Fruit fly (Drosophila melanogaster) whole organism, prepupa: Measurements from ENCODE around the gene Trim9.

ENCODE experiments used
- CG10631 ChIP-seq: fragments of 200-800 bp; sonication (Bioruptor generic); optimal IDR thresholded peaks from 2 replicates; lab custom pipeline; 2016; ENCODE audit warnings: missing biosample characterization, missing genetic modification characterization
- CG10669 ChIP-seq: fragments of 200-800 bp; sonication (Bioruptor generic); optimal IDR thresholded peaks from 3 replicates; lab custom pipeline; 2018; ENCODE audit warnings: missing biosample characterization, mild to moderate bottlenecking, missing genetic modification characterization, moderate library complexity
- CG11294 ChIP-seq: fragments of 200-800 bp; sonication (Bioruptor generic); IDR thresholded peaks from 2 replicates; pipeline ENCODE4 v1.3.6; 2022; ENCODE audit warnings: missing biosample characterization, missing genetic modification characterization
- CG11762 ChIP-seq: fragments of 200-800 bp; sonication (Bioruptor generic); optimal IDR thresholded peaks from 3 replicates; lab custom pipeline; 2016; ENCODE audit warnings: missing biosample characterization, missing genetic modification characterization; ENCODE audit not compliant: insufficient read depth
- CG11902 ChIP-seq: fragments of 200-800 bp; sonication (Bioruptor generic); optimal IDR thresholded peaks from 3 replicates; lab custom pipeline; 2016; ENCODE audit warnings: missing biosample characterization, missing genetic modification characterization
- CG15336 ChIP-seq: fragments of 200-800 bp; sonication (Bioruptor generic); IDR thresholded peaks from 2 replicates; pipeline ENCODE4 v1.3.6; 2022; ENCODE audit warnings: missing biosample characterization, missing genetic modification characterization
- CG1621 ChIP-seq: fragments of 200-800 bp; sonication (Bioruptor generic); optimal IDR thresholded peaks from 3 replicates; lab custom pipeline; 2018; ENCODE audit warnings: missing biosample characterization, mild to moderate bottlenecking, missing genetic modification characterization
- CG3032 ChIP-seq: fragments of 200-800 bp; optimal IDR thresholded peaks from 2 replicates; lab custom pipeline; 2019; ENCODE audit warnings: missing biosample characterization, mild to moderate bottlenecking, missing genetic modification characterization, moderate library complexity
- CG32006 ChIP-seq: fragments of 200-800 bp; sonication (Bioruptor generic); optimal IDR thresholded peaks from 3 replicates; lab custom pipeline; 2017; ENCODE audit warnings: missing biosample characterization, mild to moderate bottlenecking, missing genetic modification characterization
- CG3919 ChIP-seq: fragments of 200-800 bp; sonication (Bioruptor generic); optimal IDR thresholded peaks from 3 replicates; lab custom pipeline; 2016; ENCODE audit warnings: missing biosample characterization, missing genetic modification characterization
- CG6163 ChIP-seq: fragments of 200-800 bp; sonication (Bioruptor generic); IDR thresholded peaks from 3 replicates; pipeline ENCODE4 v1.3.6; 2022; ENCODE audit warnings: missing biosample characterization, missing genetic modification characterization
- CG6276 ChIP-seq: fragments of 200-800 bp; sonication (Bioruptor generic); optimal IDR thresholded peaks from 2 replicates; lab custom pipeline; 2017; ENCODE audit warnings: missing biosample characterization, mild to moderate bottlenecking, missing genetic modification characterization
- CG6792 ChIP-seq: fragments of 200-800 bp; sonication (Bioruptor generic); optimal IDR thresholded peaks from 3 replicates; lab custom pipeline; 2016; ENCODE audit warnings: missing biosample characterization, missing genetic modification characterization
- CG6808 ChIP-seq: fragments of 200-800 bp; sonication (Bioruptor generic); optimal IDR thresholded peaks from 3 replicates; lab custom pipeline; 2017; ENCODE audit warnings: missing biosample characterization, missing genetic modification characterization, mild to moderate bottlenecking, moderate library complexity, missing genetic modification reagents
- CG8119 ChIP-seq: fragments of 200-800 bp; sonication (Bioruptor generic); IDR thresholded peaks from 3 replicates; pipeline ENCODE4 v1.3.6; 2022; ENCODE audit warnings: missing biosample characterization, missing genetic modification characterization
- CG8319 ChIP-seq: fragments of 200-800 bp; sonication (Bioruptor generic); optimal IDR thresholded peaks from 3 replicates; lab custom pipeline; 2016; ENCODE audit warnings: missing biosample characterization, missing genetic modification characterization
- CG8632 ChIP-seq: fragments of 200-800 bp; sonication (Bioruptor generic); optimal IDR thresholded peaks from 3 replicates; lab custom pipeline; 2016; ENCODE audit warnings: missing biosample characterization, missing genetic modification characterization
- Eip78C ChIP-seq: fragments of 200-800 bp; sonication (Bioruptor generic); peaks from one replicate; lab custom pipeline; 2016; ENCODE audit warnings: missing biosample characterization, missing genetic modification characterization
- Eip93F ChIP-seq: fragments of 200-800 bp; sonication (Bioruptor generic); optimal IDR thresholded peaks from 2 replicates; lab custom pipeline; 2016; ENCODE audit warnings: missing biosample characterization, mild to moderate bottlenecking, missing genetic modification characterization
- Gug ChIP-seq: fragments of 200-800 bp; sonication (Bioruptor generic); IDR thresholded peaks from 2 replicates; pipeline ENCODE4 v1.3.6; 2022; ENCODE audit warnings: missing biosample characterization, missing genetic modification characterization
- Hr38 ChIP-seq: sonication (Bioruptor generic); optimal IDR thresholded peaks from 2 replicates; lab custom pipeline; 2016; ENCODE audit warnings: missing biosample characterization, missing genetic modification characterization
- Hr39 ChIP-seq: fragments of 200-800 bp; sonication (Bioruptor generic); optimal IDR thresholded peaks from 2 replicates; lab custom pipeline; 2016; ENCODE audit warnings: missing biosample characterization, missing genetic modification characterization
- Met ChIP-seq: fragments of 200-800 bp; sonication (Bioruptor generic); optimal IDR thresholded peaks from 3 replicates; lab custom pipeline; 2016; ENCODE audit warnings: missing biosample characterization, missing genetic modification characterization
- OdsH ChIP-seq: fragments of 200-800 bp; sonication (Bioruptor generic); optimal IDR thresholded peaks from 3 replicates; lab custom pipeline; 2016; ENCODE audit warnings: missing biosample characterization, missing genetic modification characterization
- Smox ChIP-seq: fragments of 200-800 bp; sonication (Bioruptor generic); optimal IDR thresholded peaks from 3 replicates; lab custom pipeline; 2016; ENCODE audit warnings: missing biosample characterization, missing genetic modification characterization
- Sox102F ChIP-seq: fragments of 200-800 bp; sonication (Bioruptor generic); optimal IDR thresholded peaks from 2 replicates; lab custom pipeline; 2016; ENCODE audit warnings: missing biosample characterization, mild to moderate bottlenecking, missing genetic modification characterization
- Sox14 ChIP-seq: fragments of 200-800 bp; sonication (Bioruptor generic); optimal IDR thresholded peaks from 3 replicates; lab custom pipeline; 2016; ENCODE audit warnings: missing biosample characterization, missing genetic modification characterization
- Sox15 ChIP-seq: fragments of 200-800 bp; sonication (Bioruptor generic); optimal IDR thresholded peaks from 3 replicates; lab custom pipeline; 2016; ENCODE audit warnings: missing biosample characterization, missing genetic modification characterization
- achi ChIP-seq: fragments of 200-800 bp; sonication (Bioruptor generic); optimal IDR thresholded peaks from 3 replicates; lab custom pipeline; 2016; ENCODE audit warnings: missing biosample characterization, missing genetic modification characterization
- acj6 ChIP-seq: fragments of 200-800 bp; sonication (Bioruptor generic); optimal IDR thresholded peaks from 3 replicates; lab custom pipeline; 2016; ENCODE audit warnings: missing biosample characterization, missing genetic modification characterization
- cyc ChIP-seq: fragments of 200-800 bp; sonication (Bioruptor generic); optimal IDR thresholded peaks from 3 replicates; lab custom pipeline; 2016; ENCODE audit warnings: missing biosample characterization, missing genetic modification characterization
- dac ChIP-seq: fragments of 200-800 bp; sonication (Bioruptor generic); optimal IDR thresholded peaks from 2 replicates; lab custom pipeline; 2017; ENCODE audit warnings: missing biosample characterization, mild to moderate bottlenecking, missing genetic modification characterization
- dsx ChIP-seq: fragments of 200-800 bp; optimal IDR thresholded peaks from 3 replicates; lab custom pipeline; 2019; ENCODE audit warnings: missing biosample characterization, mild to moderate bottlenecking, missing genetic modification characterization, moderate library complexity; ENCODE audit not compliant: poor library complexity, severe bottlenecking
- esn ChIP-seq: fragments of 200-800 bp; sonication (Bioruptor generic); optimal IDR thresholded peaks from 2 replicates; lab custom pipeline; 2016; ENCODE audit warnings: missing biosample characterization, mild to moderate bottlenecking, missing genetic modification characterization, moderate library complexity
- lz ChIP-seq: fragments of 200-800 bp; sonication (Bioruptor generic); optimal IDR thresholded peaks from 3 replicates; lab custom pipeline; 2016; ENCODE audit warnings: missing biosample characterization, missing genetic modification characterization
- pdm3 ChIP-seq: fragments of 200-800 bp; sonication (Bioruptor generic); optimal IDR thresholded peaks from 3 replicates; lab custom pipeline; 2016; ENCODE audit warnings: missing biosample characterization, missing genetic modification characterization
- salr ChIP-seq, 2 experiments: fragments of 200-800 bp; sonication (Bioruptor generic); optimal IDR thresholded peaks; 3 replicates each; lab custom pipeline; 2016 to 2018; ENCODE audit warnings: missing biosample characterization in 2 of 2, missing genetic modification characterization in 2 of 2, mild to moderate bottlenecking in 1 of 2
- svp ChIP-seq: fragments of 200-800 bp; sonication (Bioruptor generic); peaks from one replicate; lab custom pipeline; 2016; ENCODE audit warnings: missing biosample characterization, missing genetic modification characterization
- topi ChIP-seq: fragments of 200-800 bp; sonication (Bioruptor generic); optimal IDR thresholded peaks from 3 replicates; lab custom pipeline; 2016; ENCODE audit warnings: missing biosample characterization, missing genetic modification characterization
- vri ChIP-seq: fragments of 200-800 bp; sonication (Bioruptor generic); optimal IDR thresholded peaks from 3 replicates; lab custom pipeline; 2016; ENCODE audit warnings: missing biosample characterization, mild to moderate bottlenecking, missing genetic modification characterization

Trim9 gene

dm6 chr2L:10651313-10651712, 106.6 kb downstream of the Trim9 start, which contains the start of gene dbf:
dbf (plus strand) TSS chr2L:10651613.
- TF ChIP-seq CG6163 (GFP tag; lab: Robert Waterston, UW), result no peak
- no peak for TF ChIP-seq Gug
- no peak for TF ChIP-seq acj6 (GFP tag; lab: Kevin White, UChicago)
- TF ChIP-seq CG6808 (GFP tag; lab: Kevin White, UChicago), result no peak
- TF ChIP-seq CG11902 (GFP tag; lab: Kevin White, UChicago), result no peak
- no peak for TF ChIP-seq topi (GFP tag; lab: Kevin White, UChicago)
- no peak for TF ChIP-seq achi
- no peak for TF ChIP-seq CG6792
- TF ChIP-seq Hr38 (GFP tag; lab: Kevin White, UChicago), result no peak
- TF ChIP-seq Sox14, result no peak
- TF ChIP-seq CG8319 (GFP tag; lab: Kevin White, UChicago), result no peak
- no peak for TF ChIP-seq CG6276
- TF ChIP-seq CG11294, result no peak
- TF ChIP-seq Eip78C (GFP tag; lab: Kevin White, UChicago), result no peak
- no peak for TF ChIP-seq OdsH

DNA sequence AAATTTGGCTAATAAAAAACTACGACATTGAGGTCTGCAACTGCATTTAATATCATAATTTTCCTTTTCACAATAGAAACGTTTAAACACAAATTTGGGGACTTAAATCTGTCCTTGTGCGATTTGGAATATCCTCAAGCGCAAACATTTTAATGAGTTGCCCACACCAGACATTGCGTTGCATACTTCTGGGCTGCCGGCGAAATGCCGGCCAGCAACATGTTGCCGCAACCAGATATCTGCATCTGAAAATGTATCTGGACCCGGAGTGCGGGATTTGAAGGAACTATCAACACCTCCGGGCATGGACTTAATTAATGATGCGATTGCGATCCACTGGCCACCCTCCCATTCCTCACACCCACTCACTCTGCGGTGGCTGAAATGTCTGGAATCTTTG, 109.8 kb downstream of the Trim9 start:
- TF ChIP-seq cyc (GFP tag; lab: Kevin White, UChicago) (no peak), CG32006 (no peak), CG6792 (no peak), CG3032 (tag; lab: Kevin White, UChicago) (no peak), CG15336 (GFP tag; lab: Robert Waterston, UW) (no peak), Eip93F (GFP tag; lab: Kevin White, UChicago) (no peak), CG6163 (GFP tag; lab: Robert Waterston, UW) (no peak), CG10669 (GFP tag; lab: Kevin White, UChicago) (no peak), achi (no peak), CG11762 (GFP tag; lab: Kevin White, UChicago) (no peak), topi (GFP tag; lab: Kevin White, UChicago) (no peak), Sox15 (GFP tag; lab: Kevin White, UChicago) (no peak), acj6 (GFP tag; lab: Kevin White, UChicago) (no peak), Smox (no peak), dac (GFP tag; lab: Kevin White, UChicago) (no peak), pdm3 (GFP tag; lab: Kevin White, UChicago) (no peak), Sox14 (no peak), lz (GFP tag; lab: Kevin White, UChicago) (no peak)

dm6 chr2L:10657981-10658380, 113.3 kb downstream of the Trim9 start, which contains the start of gene CG45690:
CG45690 (plus strand) TSS chr2L:10658281.
- no peak for TF ChIP-seq pdm3 (GFP tag; lab: Kevin White, UChicago)
- TF ChIP-seq Hr38 (GFP tag; lab: Kevin White, UChicago), result no peak
- TF ChIP-seq topi (GFP tag; lab: Kevin White, UChicago), result no peak
- no peak for TF ChIP-seq vri (GFP tag; lab: Kevin White, UChicago)
- no peak for TF ChIP-seq CG3919 (GFP tag; lab: Kevin White, UChicago)
- TF ChIP-seq OdsH, result no peak
- no peak for TF ChIP-seq CG32006
- no peak for TF ChIP-seq Sox15 (GFP tag; lab: Kevin White, UChicago)
- no peak for TF ChIP-seq CG6808 (GFP tag; lab: Kevin White, UChicago)
- no peak for TF ChIP-seq CG15336 (GFP tag; lab: Robert Waterston, UW)

- TF ChIP-seq Eip93F (GFP tag; lab: Kevin White, UChicago), result no peak
- no peak for TF ChIP-seq Hr39
- TF ChIP-seq CG32006, result peak; percentile 94
- TF ChIP-seq CG10631 (GFP tag; lab: Kevin White, UChicago), result peak; percentile 77
- TF ChIP-seq Gug, result peak; percentile 85
- peak; percentile 96 for TF ChIP-seq CG8119 (GFP tag; lab: Robert Waterston, UW)
- peak; percentile 76 for TF ChIP-seq CG3919 (GFP tag; lab: Kevin White, UChicago)
- TF ChIP-seq svp (GFP tag; lab: Kevin White, UChicago), result peak; percentile 40
- TF ChIP-seq CG11762 (GFP tag; lab: Kevin White, UChicago), result peak; percentile 42
- TF ChIP-seq CG11294, result peak; percentile 70
- TF ChIP-seq CG8319 (GFP tag; lab: Kevin White, UChicago), result no peak
- peak; percentile 47 for TF ChIP-seq CG10669 (GFP tag; lab: Kevin White, UChicago)
- TF ChIP-seq pdm3 (GFP tag; lab: Kevin White, UChicago), result peak; percentile 61
- TF ChIP-seq acj6 (GFP tag; lab: Kevin White, UChicago), result peak; percentile 69
- TF ChIP-seq Eip78C (GFP tag; lab: Kevin White, UChicago), result peak; percentile 88
- TF ChIP-seq CG6276, result peak; percentile 91
- TF ChIP-seq esn (GFP tag; lab: Kevin White, UChicago), result peak; percentile 2
- TF ChIP-seq CG8632 (GFP tag; lab: Kevin White, UChicago), result peak; percentile 41
- TF ChIP-seq achi, result peak; percentile 80
- TF ChIP-seq CG6792, result peak; percentile 25
- TF ChIP-seq Met (GFP tag; lab: Kevin White, UChicago), result peak; percentile 8
- TF ChIP-seq CG3032 (tag; lab: Kevin White, UChicago), result peak; percentile 73
- no peak for TF ChIP-seq Sox102F (GFP tag; lab: Kevin White, UChicago)
- no peak for TF ChIP-seq CG11902 (GFP tag; lab: Kevin White, UChicago)
- peak in 1 of 2 experiments; percentile 89 for TF ChIP-seq salr (GFP tag; optimal IDR thresholded peaks at IDR 0.05; lab: Kevin White, UChicago)
- TF ChIP-seq CG1621 (tag; lab: Kevin White, UChicago), result peak; percentile 29
- TF ChIP-seq dsx, result peak; percentile 58
These were observed 117.0 kb downstream of the Trim9 start, which contains the start of gene CG31871 for dm6 chr2L:10661490-10662240. CG31871 (plus strand) TSS chr2L:10662081.
